Worm (Caenorhabditis elegans): ENCODE measurements around the gene mig-32.

Gene mig-32

ce11 chrIV:12121076-12121475, 29.1 kb upstream of the mig-32 start, which contains the start of the genes ddb-1 and M18.6:
TSS of gene ddb-1 (minus strand) at chrIV:12121165.
TSS of gene M18.6 (plus strand) at chrIV:12121310.
- peak; percentile 26 for TF ChIP-seq nfya-1 (tag; optimal IDR thresholded peaks at IDR 0.05)
- no peak for TF ChIP-seq sdc-2 (tag; optimal IDR thresholded peaks at IDR 0.05)

- TF ChIP-seq nfya-1 (tag; optimal IDR thresholded peaks at IDR 0.05): peak; percentile 88
- TF ChIP-seq ttx-3 (tag; optimal IDR thresholded peaks at IDR 0.05): no peak
These were observed 28.5 kb upstream of the mig-32 start for ce11 chrIV:12120536-12120935.

- peak; percentile 91 for TF ChIP-seq unc-42 (tag; optimal IDR thresholded peaks at IDR 0.05)
- no peak for TF ChIP-seq ref-2 (tag; optimal IDR thresholded peaks at IDR 0.05)
- no peak for TF ChIP-seq K09A11.1 (tag; optimal IDR thresholded peaks at IDR 0.05; ENCODE audit: insufficient read depth)
- no peak for TF ChIP-seq unc-3 (GFP tag; conservative IDR thresholded peaks at IDR 0.05)
- TF ChIP-seq unc-3 (tag; optimal IDR thresholded peaks at IDR 0.05): no peak
These were observed 22.5 kb upstream of the mig-32 start for ce11 chrIV:12114498-12114897.

- TF ChIP-seq ama-1 (optimal IDR thresholded peaks at IDR 0.05) (no peak), C08G9.2 (tag; optimal IDR thresholded peaks at IDR 0.05) (no peak), ttx-3 (tag; optimal IDR thresholded peaks at IDR 0.05) (no peak), K02D7.2 (tag; optimal IDR thresholded peaks at IDR 0.05) (no peak), unc-42 (tag; optimal IDR thresholded peaks at IDR 0.05) (no peak), dmd-4 (tag; optimal IDR thresholded peaks at IDR 0.05; ENCODE audit: borderline replicate concordance) (no peak), ceh-18 (tag; optimal IDR thresholded peaks at IDR 0.05) (peak; percentile 62), K09A11.1 (tag; optimal IDR thresholded peaks at IDR 0.05; ENCODE audit: insufficient read depth) (no peak)
These were observed 21.0 kb upstream of the mig-32 start for ce11 chrIV:12113056-12113455.

ce11 chrIV:12111477-12111876, 19.5 kb upstream of the mig-32 start, which contains the start of gene dlc-2:
TSS of gene dlc-2 (minus strand) at chrIV:12111577.
- TF ChIP-seq pha-4 (tag; optimal IDR thresholded peaks at IDR 0.05): no peak
- no peak for TF ChIP-seq ceh-31 (tag; optimal IDR thresholded peaks at IDR 0.05)
- TF ChIP-seq K09A11.1 (tag; optimal IDR thresholded peaks at IDR 0.05; ENCODE audit: insufficient read depth): no peak
- no peak for TF ChIP-seq hlh-30 (tag; optimal IDR thresholded peaks at IDR 0.05; ENCODE audit: insufficient read depth)
- no peak for TF ChIP-seq ceh-14 (tag; optimal IDR thresholded peaks at IDR 0.05)
- no peak for TF ChIP-seq rnt-1 (tag; optimal IDR thresholded peaks at IDR 0.05)
- TF ChIP-seq ceh-48 (tag; optimal IDR thresholded peaks at IDR 0.05): no peak
- no peak for TF ChIP-seq ceh-45 (GFP tag; IDR thresholded peaks at IDR 0.05)
- no peak for TF ChIP-seq C08G9.2 (tag; optimal IDR thresholded peaks at IDR 0.05)
- TF ChIP-seq ztf-16 (tag; optimal IDR thresholded peaks at IDR 0.05): no peak

ce11 chrIV:12110339-12110738, 18.3 kb upstream of the mig-32 start, which contains the start of gene col-129:
TSS of gene col-129 (minus strand) at chrIV:12110439.
- TF ChIP-seq npax-4 (tag; optimal IDR thresholded peaks at IDR 0.05) (no peak), ceh-30 (tag; optimal IDR thresholded peaks at IDR 0.05) (no peak), pat-9 (tag; optimal IDR thresholded peaks at IDR 0.05) (no peak), zip-5 (tag; optimal IDR thresholded peaks at IDR 0.05) (no peak)

- TF ChIP-seq ceh-9 (tag; optimal IDR thresholded peaks at IDR 0.05) (no peak), pqm-1 (tag; optimal IDR thresholded peaks at IDR 0.05) (no peak), hlh-8 (tag; optimal IDR thresholded peaks at IDR 0.05) (no peak), sox-2 (GFP tag; IDR thresholded peaks at IDR 0.05) (no peak)
These were observed 17.7 kb upstream of the mig-32 start for ce11 chrIV:12109743-12110142.
